Fruit fly (Drosophila melanogaster): ENCODE measurements around the gene CalpC.

CalpC gene

dm6 chrX:16358670-16359320 lies 33.2 kb downstream of the CalpC start, which contains the start of the genes U2af50 and PIG-Q (continued):
- peak; percentile 91; the same call in 1 of the 2 replicates for TF ChIP-seq al (GFP tag; IDR thresholded peaks at IDR 0.05)
- no peak; the same call in 1 of the 2 replicates for TF ChIP-seq CG9215 (GFP tag; IDR thresholded peaks at IDR 0.05)
- peak in 1 of 2 experiments; percentile 63 for TF ChIP-seq insv (GFP tag; optimal IDR thresholded peaks at IDR 0.05)
- TF ChIP-seq CG3163 (GFP tag; optimal IDR thresholded peaks at IDR 0.05): peak; percentile 32
- peak; percentile 90 for TF ChIP-seq CG13894 (tag; optimal IDR thresholded peaks at IDR 0.05)
- TF ChIP-seq CG7928 (GFP tag; optimal IDR thresholded peaks at IDR 0.05): peak; percentile 68
- no peak for TF ChIP-seq Bdp1 (GFP tag; optimal IDR thresholded peaks at IDR 0.05)
- peak; percentile 74 for TF ChIP-seq Dref (GFP tag; IDR thresholded peaks at IDR 0.05)
- TF ChIP-seq Sry-β (GFP tag; optimal IDR thresholded peaks at IDR 0.05): peak; percentile 66
- TF ChIP-seq exex (tag; optimal IDR thresholded peaks at IDR 0.05): no peak
- TF ChIP-seq CG6791 (GFP tag; IDR thresholded peaks at IDR 0.05; ENCODE audit: partially characterized antibody): peak; percentile 26; the same call in 1 of the 3 replicates
- TF ChIP-seq CG3065 (GFP tag; optimal IDR thresholded peaks at IDR 0.05): peak; percentile 84
- TF ChIP-seq CG2875 (GFP tag; optimal IDR thresholded peaks at IDR 0.05): peak; percentile 85
- TF ChIP-seq CG17328 (GFP tag; IDR thresholded peaks at IDR 0.05): peak; percentile 94
- peak; percentile 95 for TF ChIP-seq CG13424 (tag; optimal IDR thresholded peaks at IDR 0.05)
- peak; percentile 97 for TF ChIP-seq nmo (GFP tag; optimal IDR thresholded peaks at IDR 0.05)
- peak; percentile 90 for TF ChIP-seq Med (GFP tag)
- peak; percentile 58 for TF ChIP-seq wek (GFP tag; optimal IDR thresholded peaks at IDR 0.05)
- TF ChIP-seq peb (GFP tag; IDR thresholded peaks at IDR 0.05): peak; percentile 78
- TF ChIP-seq jigr1 (GFP tag; IDR thresholded peaks at IDR 0.05): no peak; the same call in 2 of the 3 replicates
- TF ChIP-seq MBD-R2 (GFP tag; IDR thresholded peaks at IDR 0.05): peak; percentile 88
- TF ChIP-seq ewg (GFP tag; optimal IDR thresholded peaks at IDR 0.05): peak; percentile 85
- peak; percentile 42; the same call in 1 of the 2 replicates for TF ChIP-seq unc-4 (GFP tag; IDR thresholded peaks at IDR 0.05; ENCODE audit: partially characterized antibody)
- TF ChIP-seq bbx (GFP tag; IDR thresholded peaks at IDR 0.05; ENCODE audit: partially characterized antibody): no peak
- peak; percentile 15 for TF ChIP-seq disco-r (GFP tag; optimal IDR thresholded peaks at IDR 0.05)
- peak; percentile 92 for TF ChIP-seq CG18599 (GFP tag; optimal IDR thresholded peaks at IDR 0.05)
- peak; percentile 16 for TF ChIP-seq eyg (GFP tag; optimal IDR thresholded peaks at IDR 0.05)
- peak; percentile 95 for TF ChIP-seq dmrt11E (tag; optimal IDR thresholded peaks at IDR 0.05)
- no peak; the same call in 2 of the 3 replicates for TF ChIP-seq Mrtf (GFP tag; IDR thresholded peaks at IDR 0.05)
- TF ChIP-seq zen2 (GFP tag; IDR thresholded peaks at IDR 0.05; ENCODE audit: partially characterized antibody): no peak
- no peak; the same call in none of the 3 replicates for TF ChIP-seq ci (GFP tag; IDR thresholded peaks at IDR 0.05)
- no peak for TF ChIP-seq sima (GFP tag; optimal IDR thresholded peaks at IDR 0.05)
- TF ChIP-seq CG2199 (GFP tag; IDR thresholded peaks at IDR 0.05): peak; percentile 93
- TF ChIP-seq H2.0 (GFP tag; IDR thresholded peaks at IDR 0.05): peak; percentile 90
- no peak; the same call in 2 of the 3 replicates for TF ChIP-seq gce (GFP tag; IDR thresholded peaks at IDR 0.05)
- peak; percentile 53 for TF ChIP-seq maf-S (GFP tag; optimal IDR thresholded peaks at IDR 0.05)
- no peak for TF ChIP-seq grn (GFP tag; optimal IDR thresholded peaks at IDR 0.05)
- peak; percentile 90 for TF ChIP-seq esg (GFP tag; conservative IDR thresholded peaks at IDR 0.05)
- peak; percentile 78 for TF ChIP-seq ac (GFP tag; optimal IDR thresholded peaks at IDR 0.05)
- no peak for TF ChIP-seq hkb (optimal IDR thresholded peaks at IDR 0.05)
- peak; percentile 93 for TF ChIP-seq hkb (GFP tag; IDR thresholded peaks at IDR 0.05)
- TF ChIP-seq kni (GFP tag; optimal IDR thresholded peaks at IDR 0.05): no peak
- peak; percentile 93 for TF ChIP-seq tgo (GFP tag; IDR thresholded peaks at IDR 0.05)
- peak; percentile 88; the same call in 1 of the 2 replicates for TF ChIP-seq seq (GFP tag; IDR thresholded peaks at IDR 0.05)
- TF ChIP-seq Xbp1 (GFP tag; optimal IDR thresholded peaks at IDR 0.05): peak; percentile 94
- TF ChIP-seq CG14710 (tag; optimal IDR thresholded peaks at IDR 0.05): peak; percentile 97
- no peak for TF ChIP-seq CG17568 (GFP tag; optimal IDR thresholded peaks at IDR 0.05)
- TF ChIP-seq CG11504 (tag; optimal IDR thresholded peaks at IDR 0.05): peak; percentile 93
- peak; percentile 87 for TF ChIP-seq CG8281 (tag; optimal IDR thresholded peaks at IDR 0.05)
